Fruit fly (Drosophila melanogaster): ENCODE results near the gene sav.

The sav gene

dm6 chr3R:23026652-23027427, 34.3 kb downstream of the sav start, which contains the start of gene lmd:
TSS of gene lmd (minus strand) at chr3R:23026713.
- TF ChIP-seq Hnf4 (GFP tag; optimal IDR thresholded peaks at IDR 0.05) (no peak), Abd-B (GFP tag; optimal IDR thresholded peaks at IDR 0.05) (no peak), dl (GFP tag; optimal IDR thresholded peaks at IDR 0.05; ENCODE audit: insufficient read depth in 1 of 2, partially characterized antibody in 2 of 2) (no peak)

- TF ChIP-seq psq (GFP tag; optimal IDR thresholded peaks at IDR 0.05) (no peak), usp (GFP tag; optimal IDR thresholded peaks at IDR 0.05) (no peak), pan (optimal IDR thresholded peaks at IDR 0.05) (no peak)
Measured at dm6 chr3R:23013482-23013881, 47.6 kb downstream of the sav start.

dm6 chr3R:23012017-23012416, 49.1 kb downstream of the sav start, which contains the start of gene CG6688:
TSS of gene CG6688 (plus strand) at chr3R:23012412.
- TF ChIP-seq Myc (optimal IDR thresholded peaks at IDR 0.05) (no peak), lola (GFP tag; optimal IDR thresholded peaks at IDR 0.05) (no peak), usp (GFP tag; optimal IDR thresholded peaks at IDR 0.05) (no peak), Abd-B (GFP tag; optimal IDR thresholded peaks at IDR 0.05) (no peak), HLH106 (tag; optimal IDR thresholded peaks at IDR 0.05) (no peak), CG32264 (GFP tag; optimal IDR thresholded peaks at IDR 0.05) (no peak), dl (GFP tag; optimal IDR thresholded peaks at IDR 0.05; ENCODE audit: insufficient read depth in 1 of 2, partially characterized antibody in 2 of 2) (no peak), GATAd (GFP tag; optimal IDR thresholded peaks at IDR 0.05) (no peak), jim (GFP tag; optimal IDR thresholded peaks at IDR 0.05) (no peak), Hr78 (GFP tag; optimal IDR thresholded peaks at IDR 0.05) (no peak), Mio (GFP tag; optimal IDR thresholded peaks at IDR 0.05) (no peak), OdsH (GFP tag; optimal IDR thresholded peaks at IDR 0.05) (no peak)

- TF ChIP-seq Hr78 (GFP tag; optimal IDR thresholded peaks at IDR 0.05) (no peak), GATAd (GFP tag; optimal IDR thresholded peaks at IDR 0.05) (no peak), lola (GFP tag; optimal IDR thresholded peaks at IDR 0.05) (no peak), dsf (GFP tag; optimal IDR thresholded peaks at IDR 0.05; ENCODE audit: borderline replicate concordance) (no peak), Sp1 (GFP tag; optimal IDR thresholded peaks at IDR 0.05) (no peak), foxo (GFP tag; optimal IDR thresholded peaks at IDR 0.05) (no peak), Jra (GFP tag; optimal IDR thresholded peaks at IDR 0.05) (no peak), Hnf4 (GFP tag; optimal IDR thresholded peaks at IDR 0.05) (no peak), CrebA (GFP tag; optimal IDR thresholded peaks at IDR 0.05; ENCODE audit: borderline replicate concordance) (no peak), Mio (GFP tag; optimal IDR thresholded peaks at IDR 0.05) (no peak), CG32264 (GFP tag; optimal IDR thresholded peaks at IDR 0.05) (no peak), Abd-B (GFP tag; optimal IDR thresholded peaks at IDR 0.05) (no peak)
Measured at dm6 chr3R:23010406-23010805, 50.7 kb downstream of the sav start, which contains the start of gene CG34375. TSS of gene CG34375 (minus strand) at chr3R:23010562.

- no peak for TF ChIP-seq rgr (GFP tag; optimal IDR thresholded peaks at IDR 0.05)
- TF ChIP-seq CG32264 (GFP tag; optimal IDR thresholded peaks at IDR 0.05), result no peak
- TF ChIP-seq h (GFP tag; optimal IDR thresholded peaks at IDR 0.05), result no peak
- TF ChIP-seq woc (GFP tag; optimal IDR thresholded peaks at IDR 0.05), result no peak
- TF ChIP-seq CrebA (GFP tag; optimal IDR thresholded peaks at IDR 0.05; ENCODE audit: borderline replicate concordance), result no peak
- TF ChIP-seq Rel (GFP tag; optimal IDR thresholded peaks at IDR 0.05), result no peak
- TF ChIP-seq Rel (tag; optimal IDR thresholded peaks at IDR 0.05), result no peak
- TF ChIP-seq Dfd (GFP tag; optimal IDR thresholded peaks at IDR 0.05), result no peak
- no peak for TF ChIP-seq Hnf4 (GFP tag; optimal IDR thresholded peaks at IDR 0.05)
- TF ChIP-seq sage (GFP tag; optimal IDR thresholded peaks at IDR 0.05), result no peak
- TF ChIP-seq tai (GFP tag; optimal IDR thresholded peaks at IDR 0.05), result no peak
- no peak for TF ChIP-seq fru (GFP tag; optimal IDR thresholded peaks at IDR 0.05)
- no peak for TF ChIP-seq HLH106 (tag; optimal IDR thresholded peaks at IDR 0.05)
- TF ChIP-seq Sp1 (GFP tag; optimal IDR thresholded peaks at IDR 0.05), result no peak
- no peak for TF ChIP-seq foxo (GFP tag; optimal IDR thresholded peaks at IDR 0.05)
- no peak for TF ChIP-seq Abd-B (GFP tag; optimal IDR thresholded peaks at IDR 0.05)
- TF ChIP-seq N (GFP tag; optimal IDR thresholded peaks at IDR 0.05), result no peak
- no peak for TF ChIP-seq lola (GFP tag; optimal IDR thresholded peaks at IDR 0.05)
- no peak for TF ChIP-seq ey (GFP tag; optimal IDR thresholded peaks at IDR 0.05)
- no peak for TF ChIP-seq dmrt93B (GFP tag; optimal IDR thresholded peaks at IDR 0.05)
- TF ChIP-seq dsf (GFP tag; optimal IDR thresholded peaks at IDR 0.05; ENCODE audit: borderline replicate concordance), result no peak
Measured at dm6 chr3R:23009480-23010115, 51.5 kb downstream of the sav start.

All from whole organism, wandering third instar larva.